Fruit fly (Drosophila melanogaster): ENCODE data around the gene CG34437.

dm6 chr3R:28304505-28304904, 21.0 kb downstream of the CG34437 start, which contains the start of gene CG12516:
- TF ChIP-seq psq (GFP tag; optimal IDR thresholded peaks at IDR 0.05), result no peak
- TF ChIP-seq Abd-B (GFP tag; optimal IDR thresholded peaks at IDR 0.05), result no peak
- no peak for TF ChIP-seq CrebB (tag; optimal IDR thresholded peaks at IDR 0.05)
- no peak for TF ChIP-seq Atf-2 (GFP tag; optimal IDR thresholded peaks at IDR 0.05)
- no peak for TF ChIP-seq Mrtf (GFP tag; IDR thresholded peaks at IDR 0.05)
- TF ChIP-seq Myb (GFP tag; optimal IDR thresholded peaks at IDR 0.05), result no peak
- TF ChIP-seq CG4424 (GFP tag; optimal IDR thresholded peaks at IDR 0.05), result no peak
- TF ChIP-seq fd3F (GFP tag; optimal IDR thresholded peaks at IDR 0.05), result no peak
- TF ChIP-seq tna (GFP tag; IDR thresholded peaks at IDR 0.05; ENCODE audit: partially characterized antibody), result no peak
- TF ChIP-seq zf30C (GFP tag; optimal IDR thresholded peaks at IDR 0.05), result no peak

Measured in whole organism, embryonic.